Fruit fly (Drosophila melanogaster) whole organism, prepupa: Measurements from ENCODE around the gene ome.

Experiments used
- Blimp-1 ChIP-seq: fragments of 200-800 bp; sonication (Bioruptor generic); optimal IDR thresholded peaks from 3 replicates; lab custom pipeline; 2017; ENCODE audit warnings: missing biosample characterization, missing genetic modification characterization, mild to moderate bottlenecking, moderate library complexity, missing genetic modification reagents
- CG10631 ChIP-seq: fragments of 200-800 bp; sonication (Bioruptor generic); optimal IDR thresholded peaks from 2 replicates; lab custom pipeline; 2016; ENCODE audit warnings: missing biosample characterization, missing genetic modification characterization
- CG10669 ChIP-seq: fragments of 200-800 bp; sonication (Bioruptor generic); optimal IDR thresholded peaks from 3 replicates; lab custom pipeline; 2018; ENCODE audit warnings: missing biosample characterization, mild to moderate bottlenecking, missing genetic modification characterization, moderate library complexity
- CG11294 ChIP-seq: fragments of 200-800 bp; sonication (Bioruptor generic); IDR thresholded peaks from 2 replicates; pipeline ENCODE4 v1.3.6; 2022; ENCODE audit warnings: missing biosample characterization, missing genetic modification characterization
- CG11762 ChIP-seq: fragments of 200-800 bp; sonication (Bioruptor generic); optimal IDR thresholded peaks from 3 replicates; lab custom pipeline; 2016; ENCODE audit warnings: missing biosample characterization, missing genetic modification characterization; ENCODE audit not compliant: insufficient read depth
- CG15336 ChIP-seq: fragments of 200-800 bp; sonication (Bioruptor generic); IDR thresholded peaks from 2 replicates; pipeline ENCODE4 v1.3.6; 2022; ENCODE audit warnings: missing biosample characterization, missing genetic modification characterization
- CG1621 ChIP-seq: fragments of 200-800 bp; sonication (Bioruptor generic); optimal IDR thresholded peaks from 3 replicates; lab custom pipeline; 2018; ENCODE audit warnings: missing biosample characterization, mild to moderate bottlenecking, missing genetic modification characterization
- CG16779 ChIP-seq: fragments of 200-800 bp; sonication (Bioruptor generic); optimal IDR thresholded peaks from 3 replicates; lab custom pipeline; 2017; ENCODE audit warnings: missing biosample characterization, mild to moderate bottlenecking, missing genetic modification characterization
- CG3032 ChIP-seq: fragments of 200-800 bp; optimal IDR thresholded peaks from 2 replicates; lab custom pipeline; 2019; ENCODE audit warnings: missing biosample characterization, mild to moderate bottlenecking, missing genetic modification characterization, moderate library complexity
- CG32006 ChIP-seq: fragments of 200-800 bp; sonication (Bioruptor generic); optimal IDR thresholded peaks from 3 replicates; lab custom pipeline; 2017; ENCODE audit warnings: missing biosample characterization, mild to moderate bottlenecking, missing genetic modification characterization
- CG34406 ChIP-seq: fragments of 200-800 bp; sonication (Bioruptor generic); optimal IDR thresholded peaks from 3 replicates; lab custom pipeline; 2016; ENCODE audit warnings: missing biosample characterization, missing genetic modification characterization
- CG3919 ChIP-seq: fragments of 200-800 bp; sonication (Bioruptor generic); optimal IDR thresholded peaks from 3 replicates; lab custom pipeline; 2016; ENCODE audit warnings: missing biosample characterization, missing genetic modification characterization
- CG4318 ChIP-seq: fragments of 200-800 bp; sonication (Bioruptor generic); optimal IDR thresholded peaks from 3 replicates; lab custom pipeline; 2017; ENCODE audit warnings: missing biosample characterization, mild to moderate bottlenecking, missing genetic modification characterization
- CG6163 ChIP-seq: fragments of 200-800 bp; sonication (Bioruptor generic); IDR thresholded peaks from 3 replicates; pipeline ENCODE4 v1.3.6; 2022; ENCODE audit warnings: missing biosample characterization, missing genetic modification characterization
- CG6276 ChIP-seq: fragments of 200-800 bp; sonication (Bioruptor generic); optimal IDR thresholded peaks from 2 replicates; lab custom pipeline; 2017; ENCODE audit warnings: missing biosample characterization, mild to moderate bottlenecking, missing genetic modification characterization
- CG6792 ChIP-seq: fragments of 200-800 bp; sonication (Bioruptor generic); optimal IDR thresholded peaks from 3 replicates; lab custom pipeline; 2016; ENCODE audit warnings: missing biosample characterization, missing genetic modification characterization
- CG6808 ChIP-seq: fragments of 200-800 bp; sonication (Bioruptor generic); optimal IDR thresholded peaks from 3 replicates; lab custom pipeline; 2017; ENCODE audit warnings: missing biosample characterization, missing genetic modification characterization, mild to moderate bottlenecking, moderate library complexity, missing genetic modification reagents
- CG7368 ChIP-seq: fragments of 200-800 bp; sonication (Bioruptor generic); optimal IDR thresholded peaks from 3 replicates; lab custom pipeline; 2016; ENCODE audit warnings: missing biosample characterization, missing genetic modification characterization
- CG8119 ChIP-seq: fragments of 200-800 bp; sonication (Bioruptor generic); IDR thresholded peaks from 3 replicates; pipeline ENCODE4 v1.3.6; 2022; ENCODE audit warnings: missing biosample characterization, missing genetic modification characterization
- CG8319 ChIP-seq: fragments of 200-800 bp; sonication (Bioruptor generic); optimal IDR thresholded peaks from 3 replicates; lab custom pipeline; 2016; ENCODE audit warnings: missing biosample characterization, missing genetic modification characterization
- CG9139 ChIP-seq: fragments of 200-800 bp; sonication (Bioruptor generic); optimal IDR thresholded peaks from 3 replicates; lab custom pipeline; 2017; ENCODE audit warnings: missing biosample characterization, mild to moderate bottlenecking, missing genetic modification characterization
- Eip78C ChIP-seq: fragments of 200-800 bp; sonication (Bioruptor generic); peaks from one replicate; lab custom pipeline; 2016; ENCODE audit warnings: missing biosample characterization, missing genetic modification characterization
- Ets21C ChIP-seq: fragments of 200-800 bp; sonication (Bioruptor generic); optimal IDR thresholded peaks from 3 replicates; lab custom pipeline; 2016; ENCODE audit warnings: missing biosample characterization, missing genetic modification characterization
- Gug ChIP-seq: fragments of 200-800 bp; sonication (Bioruptor generic); IDR thresholded peaks from 2 replicates; pipeline ENCODE4 v1.3.6; 2022; ENCODE audit warnings: missing biosample characterization, missing genetic modification characterization
- Hr38 ChIP-seq: sonication (Bioruptor generic); optimal IDR thresholded peaks from 2 replicates; lab custom pipeline; 2016; ENCODE audit warnings: missing biosample characterization, missing genetic modification characterization
- Hr39 ChIP-seq: fragments of 200-800 bp; sonication (Bioruptor generic); optimal IDR thresholded peaks from 2 replicates; lab custom pipeline; 2016; ENCODE audit warnings: missing biosample characterization, missing genetic modification characterization
- Hr4 ChIP-seq: fragments of 200-800 bp; sonication (Bioruptor generic); optimal IDR thresholded peaks from 3 replicates; lab custom pipeline; 2016; ENCODE audit warnings: missing biosample characterization, missing genetic modification characterization
- Lpt ChIP-seq: fragments of 200-800 bp; sonication (Bioruptor generic); optimal IDR thresholded peaks from 3 replicates; lab custom pipeline; 2016; ENCODE audit warnings: missing biosample characterization, missing genetic modification characterization
- OdsH ChIP-seq: fragments of 200-800 bp; sonication (Bioruptor generic); optimal IDR thresholded peaks from 3 replicates; lab custom pipeline; 2016; ENCODE audit warnings: missing biosample characterization, missing genetic modification characterization
- Smox ChIP-seq: fragments of 200-800 bp; sonication (Bioruptor generic); optimal IDR thresholded peaks from 3 replicates; lab custom pipeline; 2016; ENCODE audit warnings: missing biosample characterization, missing genetic modification characterization
- achi ChIP-seq: fragments of 200-800 bp; sonication (Bioruptor generic); optimal IDR thresholded peaks from 3 replicates; lab custom pipeline; 2016; ENCODE audit warnings: missing biosample characterization, missing genetic modification characterization
- acj6 ChIP-seq: fragments of 200-800 bp; sonication (Bioruptor generic); optimal IDR thresholded peaks from 3 replicates; lab custom pipeline; 2016; ENCODE audit warnings: missing biosample characterization, missing genetic modification characterization
- cyc ChIP-seq: fragments of 200-800 bp; sonication (Bioruptor generic); optimal IDR thresholded peaks from 3 replicates; lab custom pipeline; 2016; ENCODE audit warnings: missing biosample characterization, missing genetic modification characterization
- dac ChIP-seq: fragments of 200-800 bp; sonication (Bioruptor generic); optimal IDR thresholded peaks from 2 replicates; lab custom pipeline; 2017; ENCODE audit warnings: missing biosample characterization, mild to moderate bottlenecking, missing genetic modification characterization
- dsx ChIP-seq: fragments of 200-800 bp; optimal IDR thresholded peaks from 3 replicates; lab custom pipeline; 2019; ENCODE audit warnings: missing biosample characterization, mild to moderate bottlenecking, missing genetic modification characterization, moderate library complexity; ENCODE audit not compliant: poor library complexity, severe bottlenecking
- esn ChIP-seq: fragments of 200-800 bp; sonication (Bioruptor generic); optimal IDR thresholded peaks from 2 replicates; lab custom pipeline; 2016; ENCODE audit warnings: missing biosample characterization, mild to moderate bottlenecking, missing genetic modification characterization, moderate library complexity
- fd59A ChIP-seq: fragments of 200-800 bp; sonication (Bioruptor generic); optimal IDR thresholded peaks from 2 replicates; lab custom pipeline; 2017; ENCODE audit warnings: missing biosample characterization, mild to moderate bottlenecking, missing genetic modification characterization, missing genetic modification reagents
- fkh ChIP-seq: fragments of 200-800 bp; sonication (Bioruptor generic); optimal IDR thresholded peaks from 3 replicates; lab custom pipeline; 2017; ENCODE audit warnings: missing biosample characterization, mild to moderate bottlenecking, missing genetic modification characterization, moderate library complexity
- net ChIP-seq: fragments of 200-800 bp; sonication (Bioruptor generic); optimal IDR thresholded peaks from 3 replicates; lab custom pipeline; 2016; ENCODE audit warnings: missing biosample characterization, missing genetic modification characterization
- pdm3 ChIP-seq: fragments of 200-800 bp; sonication (Bioruptor generic); optimal IDR thresholded peaks from 3 replicates; lab custom pipeline; 2016; ENCODE audit warnings: missing biosample characterization, missing genetic modification characterization
- salr ChIP-seq, 2 experiments: fragments of 200-800 bp; sonication (Bioruptor generic); optimal IDR thresholded peaks; 3 replicates each; lab custom pipeline; 2016 to 2018; ENCODE audit warnings: missing biosample characterization in 2 of 2, missing genetic modification characterization in 2 of 2, mild to moderate bottlenecking in 1 of 2
- spab ChIP-seq: fragments of 200-800 bp; sonication (Bioruptor generic); optimal IDR thresholded peaks from 2 replicates; lab custom pipeline; 2017; ENCODE audit warnings: missing biosample characterization, mild to moderate bottlenecking, missing genetic modification characterization, missing genetic modification reagents
- ss ChIP-seq, 2 experiments: fragments of 200-800 bp; sonication (Bioruptor generic); optimal IDR thresholded peaks; 2 replicates in 1 of 2; 3 replicates in 1 of 2; lab custom pipeline; 2017 to 2018; ENCODE audit warnings: mild to moderate bottlenecking in 2 of 2, missing biosample characterization in 2 of 2, missing genetic modification characterization in 2 of 2, moderate library complexity in 1 of 2
- topi ChIP-seq: fragments of 200-800 bp; sonication (Bioruptor generic); optimal IDR thresholded peaks from 3 replicates; lab custom pipeline; 2016; ENCODE audit warnings: missing biosample characterization, missing genetic modification characterization
- vri ChIP-seq: fragments of 200-800 bp; sonication (Bioruptor generic); optimal IDR thresholded peaks from 3 replicates; lab custom pipeline; 2016; ENCODE audit warnings: missing biosample characterization, mild to moderate bottlenecking, missing genetic modification characterization

Gene ome

DNA sequence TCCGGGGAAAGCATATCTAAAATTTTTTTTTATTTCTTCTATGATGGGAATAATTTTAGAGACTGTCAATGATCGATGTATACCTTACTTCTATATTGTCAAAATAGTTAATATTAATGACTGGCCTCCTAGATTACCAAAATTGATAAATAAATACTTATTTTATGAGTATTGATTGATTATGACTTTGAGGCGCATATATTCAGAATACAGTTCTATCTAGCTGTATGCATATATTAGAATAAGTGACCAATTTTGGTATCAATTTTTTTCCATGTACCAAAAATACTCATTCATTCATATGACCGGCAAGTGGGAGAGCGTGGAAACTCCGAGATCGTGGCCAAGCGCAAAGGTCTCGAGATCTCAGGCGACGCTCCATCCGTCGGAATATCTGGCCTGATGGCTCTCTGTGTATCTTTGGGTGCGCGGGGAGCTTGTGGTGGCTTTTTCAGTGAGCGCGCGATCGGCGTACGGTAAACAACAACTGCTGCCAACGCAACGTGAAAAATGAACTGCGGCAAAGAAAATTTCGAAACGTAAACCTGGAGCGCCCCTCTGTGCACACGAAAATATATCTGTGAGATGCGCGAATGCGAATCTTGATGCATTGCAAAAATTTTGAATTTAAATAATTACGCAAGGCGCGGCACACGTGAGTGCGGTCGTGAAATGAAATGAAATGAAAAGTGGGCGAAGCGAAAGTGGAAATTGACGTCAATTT lies at the start of gene ome, which contains the start of gene CG43121 (continued):
- TF ChIP-seq CG3919 (GFP tag; lab: Kevin White, UChicago) (peak; percentile 30), CG11294 (GFP tag; lab: Robert Waterston, UW) (no peak), net (GFP tag; lab: Kevin White, UChicago) (peak; percentile 7), pdm3 (GFP tag; lab: Kevin White, UChicago) (peak; percentile 38), CG16779 (peak; percentile 38), spab (GFP tag; lab: Kevin White, UChicago) (no peak), CG15336 (GFP tag; lab: Robert Waterston, UW) (peak; percentile 59), CG7368 (GFP tag; lab: Kevin White, UChicago) (no peak), vri (GFP tag; lab: Kevin White, UChicago) (peak; percentile 45)

DNA sequence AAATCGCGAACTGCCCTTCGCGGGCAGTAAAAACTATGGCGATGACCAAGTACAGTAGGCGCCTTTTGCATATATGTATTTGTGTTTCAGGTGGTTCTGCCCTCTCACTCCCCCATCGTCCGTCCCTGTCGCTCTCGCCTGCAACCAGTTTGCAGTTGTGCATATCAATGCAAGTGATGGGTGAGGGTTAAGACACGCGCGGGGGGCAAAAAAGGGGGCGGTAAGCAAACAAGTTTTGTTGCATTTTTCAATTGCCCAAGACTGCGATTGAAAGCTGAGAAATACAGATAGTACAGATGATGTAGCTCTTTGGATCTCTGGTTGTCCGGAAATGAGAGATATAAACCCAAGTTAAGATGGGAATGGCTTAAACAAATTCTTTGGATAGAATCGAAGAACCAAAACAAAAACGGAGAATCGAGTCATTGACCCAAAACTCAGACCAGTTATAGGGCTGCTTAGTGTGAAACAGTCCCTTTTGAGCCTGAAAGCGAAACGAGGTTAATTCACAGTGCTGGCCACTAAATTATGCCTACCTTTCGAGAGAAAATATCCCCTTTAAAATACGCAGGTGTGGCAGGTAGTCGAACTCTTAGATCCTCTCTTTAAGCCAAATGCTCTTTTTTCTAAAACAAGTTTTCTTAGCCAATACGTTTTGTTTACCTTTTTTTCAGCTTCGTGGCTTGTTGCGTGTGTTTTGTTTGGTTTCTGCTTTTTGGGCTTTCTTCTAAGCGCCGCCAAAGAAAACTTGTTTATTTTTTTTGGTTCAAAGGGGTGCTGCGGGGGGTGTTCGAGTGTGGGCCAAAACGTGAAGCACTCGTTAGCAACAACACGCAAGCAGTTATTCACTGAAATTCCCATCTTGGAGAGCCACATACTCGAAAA lies 48.0 kb upstream of the ome start:
- peak; percentile 57 for TF ChIP-seq CG6163 (GFP tag; lab: Robert Waterston, UW)
- peak; percentile 70; the same call in 1 of the 2 replicates for TF ChIP-seq CG15336 (GFP tag; lab: Robert Waterston, UW)
- TF ChIP-seq CG10631 (GFP tag; lab: Kevin White, UChicago), result no peak
- peak; percentile 43 for TF ChIP-seq Lpt (GFP tag; lab: Kevin White, UChicago)
- TF ChIP-seq CG6276, result peak; percentile 53
- TF ChIP-seq Smox (GFP tag; lab: Kevin White, UChicago), result no peak
- TF ChIP-seq CG3032 (tag; lab: Kevin White, UChicago), result no peak
- no peak for TF ChIP-seq fd59A (GFP tag; lab: Kevin White, UChicago)
- TF ChIP-seq achi (GFP tag; lab: Kevin White, UChicago), result no peak
- TF ChIP-seq CG4318, result no peak
- TF ChIP-seq CG9139 (GFP tag; lab: Kevin White, UChicago), result peak; percentile 26
- TF ChIP-seq CG11762 (GFP tag; lab: Kevin White, UChicago), result no peak
- TF ChIP-seq vri (GFP tag; lab: Kevin White, UChicago), result peak; percentile 42
- TF ChIP-seq CG7368 (GFP tag; lab: Kevin White, UChicago), result no peak
- TF ChIP-seq CG6808 (GFP tag; lab: Kevin White, UChicago), result peak; percentile 52
- no peak for TF ChIP-seq CG10669 (GFP tag; lab: Kevin White, UChicago)
- no peak for TF ChIP-seq Gug
- peak; percentile 34 for TF ChIP-seq dsx (GFP tag; lab: Kevin White, UChicago)
- peak; percentile 9 for TF ChIP-seq CG16779
- peak; percentile 57 to 93 for TF ChIP-seq ss (GFP tag; optimal IDR thresholded peaks at IDR 0.05; lab: Kevin White, UChicago)
- TF ChIP-seq CG1621, result no peak
- TF ChIP-seq fkh (GFP tag; lab: Kevin White, UChicago), result peak; percentile 83
- no peak for TF ChIP-seq CG8319 (GFP tag; lab: Kevin White, UChicago)
- no peak for TF ChIP-seq CG3919 (GFP tag; lab: Kevin White, UChicago)
- TF ChIP-seq OdsH, result no peak
- TF ChIP-seq CG34406 (GFP tag; lab: Kevin White, UChicago), result no peak
- no peak for TF ChIP-seq topi (GFP tag; lab: Kevin White, UChicago)
- no peak for TF ChIP-seq net (GFP tag; lab: Kevin White, UChicago)
- TF ChIP-seq Eip78C (GFP tag; lab: Kevin White, UChicago), result peak; percentile 39
- TF ChIP-seq CG11294 (GFP tag; lab: Robert Waterston, UW), result peak; percentile 6; the same call in 1 of the 2 replicates
- peak; percentile 17 for TF ChIP-seq esn
- no peak for TF ChIP-seq acj6 (GFP tag; lab: Kevin White, UChicago)
- no peak for TF ChIP-seq Hr38
- TF ChIP-seq Blimp-1 (GFP tag; lab: Kevin White, UChicago), result peak; percentile 78
- no peak for TF ChIP-seq CG32006
- no peak for TF ChIP-seq Hr39
- TF ChIP-seq Hr4 (GFP tag; lab: Kevin White, UChicago), result no peak
- peak; percentile 12 for TF ChIP-seq dac (GFP tag; lab: Kevin White, UChicago)
- no peak for TF ChIP-seq cyc
- TF ChIP-seq Ets21C (GFP tag; lab: Kevin White, UChicago), result no peak
- TF ChIP-seq salr (GFP tag; optimal IDR thresholded peaks at IDR 0.05; lab: Kevin White, UChicago), result no peak
- TF ChIP-seq CG6792 (GFP tag; lab: Kevin White, UChicago), result no peak
- peak; percentile 43; the same call in 1 of the 3 replicates for TF ChIP-seq CG8119 (GFP tag; lab: Robert Waterston, UW)
